Fruit fly (Drosophila melanogaster) whole organism, embryonic: ENCODE measurements around the gene CG31808.

Source experiments
- CG7745 ChIP-seq: fragments of 200-800 bp; sonication (Bioruptor generic); optimal IDR thresholded peaks from 2 replicates; lab custom pipeline; 2018; ENCODE audit warnings: missing biosample characterization, mild to moderate bottlenecking, missing genetic modification characterization, moderate library complexity
- CG7987 ChIP-seq: fragments of 200-800 bp; sonication (Bioruptor generic); optimal IDR thresholded peaks from 2 replicates; lab custom pipeline; 2018; ENCODE audit warnings: missing biosample characterization, mild to moderate bottlenecking, missing genetic modification characterization, moderate library complexity
- Dek ChIP-seq: fragments of 200-800 bp; sonication (Bioruptor generic); optimal IDR thresholded peaks from 3 replicates; lab custom pipeline; 2019; ENCODE audit warnings: missing biosample characterization, mild to moderate bottlenecking, missing genetic modification characterization, moderate library complexity
- Ets65A ChIP-seq: fragments of 200-800 bp; sonication (Bioruptor generic); peaks from one replicate; lab custom pipeline; 2016; ENCODE audit warnings: missing biosample characterization, missing genetic modification characterization
- Ssrp ChIP-seq: fragments of 200-800 bp; sonication (Bioruptor generic); optimal IDR thresholded peaks from 2 replicates; lab custom pipeline; 2018; ENCODE audit warnings: missing biosample characterization, mild to moderate bottlenecking, missing genetic modification characterization, moderate library complexity
- TFAM ChIP-seq: fragments of 200-800 bp; sonication (Bioruptor generic); optimal IDR thresholded peaks from 2 replicates; lab custom pipeline; 2017; ENCODE audit warnings: missing biosample characterization, missing genetic modification characterization, inconsistent platforms
- bowl ChIP-seq: fragments of 200-800 bp; sonication (Bioruptor generic); IDR thresholded peaks from 2 replicates; pipeline ENCODE4 v1.3.6; 2022; ENCODE audit warnings: missing biosample characterization, missing genetic modification characterization
- insv ChIP-seq, 2 experiments: fragments of 200-800 bp; sonication (Bioruptor generic); optimal IDR thresholded peaks; 3 replicates each; lab custom pipeline; 2016 to 2018; ENCODE audit warnings: missing biosample characterization in 2 of 2, missing genetic modification characterization in 2 of 2
- sr ChIP-seq: fragments of 200-800 bp; sonication (Bioruptor generic); IDR thresholded peaks from 3 replicates; pipeline ENCODE4 v1.3.6; 2022; ENCODE audit warnings: missing biosample characterization, missing genetic modification characterization
- tgo ChIP-seq: fragments of 200-800 bp; sonication (Bioruptor generic); IDR thresholded peaks from 3 replicates; pipeline ENCODE4 v1.3.6; 2022; ENCODE audit warnings: missing biosample characterization, missing genetic modification characterization
- vvl ChIP-seq: fragments of 200-800 bp; sonication (Bioruptor generic); IDR thresholded peaks from 2 replicates; pipeline ENCODE4 v1.3.6; 2022; ENCODE audit warnings: missing biosample characterization, missing genetic modification characterization

DNA sequence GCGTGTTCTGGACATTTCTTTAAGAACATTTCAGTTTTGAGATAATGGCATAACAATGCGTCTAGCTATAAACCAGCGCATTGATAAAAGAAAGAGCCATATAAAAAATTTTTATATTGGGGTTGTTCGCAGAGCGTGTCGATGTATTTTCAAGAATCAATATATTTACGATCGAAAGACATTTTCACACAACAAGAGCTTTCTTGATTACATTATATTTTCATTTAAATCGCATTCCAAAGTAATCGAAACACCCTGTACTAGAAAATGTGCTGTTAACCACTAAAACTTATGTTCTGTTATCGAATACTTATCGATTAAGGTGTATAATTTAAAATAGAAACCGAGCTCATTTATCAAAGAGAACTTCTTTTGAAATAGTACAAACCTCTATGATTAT is 12.2 kb downstream of the CG31808 start:
- TF ChIP-seq Ets65A (GFP tag; lab: Kevin White, UChicago), result peak; percentile 94
- no peak for TF ChIP-seq TFAM
- no peak for TF ChIP-seq sr (GFP tag; lab: Robert Waterston, UW)
- TF ChIP-seq CG7745 (tag; lab: Kevin White, UChicago), result no peak
- TF ChIP-seq tgo (GFP tag; lab: Robert Waterston, UW), result no peak; the same call in 2 of the 3 replicates
- no peak for TF ChIP-seq insv (GFP tag; optimal IDR thresholded peaks at IDR 0.05; lab: Kevin White, UChicago)
- TF ChIP-seq Dek, result peak; percentile 42
- TF ChIP-seq vvl (GFP tag; lab: Robert Waterston, UW), result peak; percentile 65
- no peak for TF ChIP-seq CG7987 (GFP tag; lab: Kevin White, UChicago)
- TF ChIP-seq Ssrp (tag; lab: Kevin White, UChicago), result peak; percentile 41
- TF ChIP-seq bowl, result no peak
